Fruit fly (Drosophila melanogaster): ENCODE data around the gene CG7044.

The CG7044 gene

dm6 chr3R:21124225-21124624 is 22.7 kb upstream of the CG7044 start:
- TF ChIP-seq Hr78 (GFP tag; optimal IDR thresholded peaks at IDR 0.05) (no peak), chinmo (GFP tag; IDR thresholded peaks at IDR 0.05; ENCODE audit: partially characterized antibody) (0 out of 4 replicates have a peak, but pooled peaks have one; percentile 58), gsb-n (tag; optimal IDR thresholded peaks at IDR 0.05) (peak; percentile 35), crol (GFP tag; IDR thresholded peaks at IDR 0.05) (peak; percentile 58)

- TF ChIP-seq Ssrp (tag; optimal IDR thresholded peaks at IDR 0.05) (peak; percentile 32), pros (GFP tag; optimal IDR thresholded peaks at IDR 0.05) (no peak), nerfin-1 (tag; optimal IDR thresholded peaks at IDR 0.05) (no peak), mirr (GFP tag; optimal IDR thresholded peaks at IDR 0.05) (no peak), ham (GFP tag; IDR thresholded peaks at IDR 0.05) (no peak), CG11093 (GFP tag; IDR thresholded peaks at IDR 0.05) (no peak), Nf-YB (GFP tag; optimal IDR thresholded peaks at IDR 0.05) (no peak), lola (GFP tag; optimal IDR thresholded peaks at IDR 0.05) (peak in 1 of 3 experiments; percentile 88), Side (GFP tag; optimal IDR thresholded peaks at IDR 0.05) (peak; percentile 10), MESR4 (GFP tag; optimal IDR thresholded peaks at IDR 0.05) (peak; percentile 5), CG10366 (GFP tag; IDR thresholded peaks at IDR 0.05) (no peak; the same call in 1 of the 2 replicates), h (optimal IDR thresholded peaks at IDR 0.05) (no peak), Hmr (GFP tag; optimal IDR thresholded peaks at IDR 0.05) (no peak), org-1 (GFP tag; optimal IDR thresholded peaks at IDR 0.05) (no peak), CG14050 (GFP tag; IDR thresholded peaks at IDR 0.05) (no peak), Max (GFP tag; optimal IDR thresholded peaks at IDR 0.05) (peak; percentile 62), dm (GFP tag; optimal IDR thresholded peaks at IDR 0.05) (peak; percentile 34), Hr51 (GFP tag; optimal IDR thresholded peaks at IDR 0.05) (no peak), CG30020 (tag; optimal IDR thresholded peaks at IDR 0.05) (peak; percentile 68), ttk (GFP tag; IDR thresholded peaks at IDR 0.05) (no peak), dpn (GFP tag; optimal IDR thresholded peaks at IDR 0.05) (peak; percentile 50 to 56), pb (GFP tag; optimal IDR thresholded peaks at IDR 0.05) (no peak), GATAe (GFP tag; conservative IDR thresholded peaks at IDR 0.05) (no peak), scrt (GFP tag; optimal IDR thresholded peaks at IDR 0.05) (no peak), CG15073 (GFP tag; optimal IDR thresholded peaks at IDR 0.05) (no peak), ab (GFP tag; optimal IDR thresholded peaks at IDR 0.05) (no peak), tna (GFP tag; IDR thresholded peaks at IDR 0.05; ENCODE audit: partially characterized antibody) (peak; percentile 95), Vsx1 (GFP tag; optimal IDR thresholded peaks at IDR 0.05) (no peak), insv (GFP tag; optimal IDR thresholded peaks at IDR 0.05) (no peak), kni (GFP tag; optimal IDR thresholded peaks at IDR 0.05) (no peak), HLH54F (GFP tag; optimal IDR thresholded peaks at IDR 0.05) (peak; percentile 35), CoRest (tag; optimal IDR thresholded peaks at IDR 0.05) (no peak), mam (GFP tag; optimal IDR thresholded peaks at IDR 0.05) (peak; percentile 39), CG14014 (GFP tag; IDR thresholded peaks at IDR 0.05) (peak; percentile 49; the same call in 1 of the 2 replicates), E2f1 (GFP tag; IDR thresholded peaks at IDR 0.05) (no peak), PHDP (tag; optimal IDR thresholded peaks at IDR 0.05) (no peak), Hr3 (GFP tag; optimal IDR thresholded peaks at IDR 0.05) (peak; percentile 28), C15 (GFP tag; IDR thresholded peaks at IDR 0.05) (no peak), inv (GFP tag; IDR thresholded peaks at IDR 0.05; ENCODE audit: partially characterized antibody) (peak; percentile 77), Spps (tag; optimal IDR thresholded peaks at IDR 0.05) (no peak), jumu (GFP tag; optimal IDR thresholded peaks at IDR 0.05) (no peak), CG13624 (GFP tag; optimal IDR thresholded peaks at IDR 0.05) (no peak), CG8359 (GFP tag; optimal IDR thresholded peaks at IDR 0.05; ENCODE audit: borderline replicate concordance) (no peak), Mad (GFP tag; optimal IDR thresholded peaks at IDR 0.05) (no peak), CG12942 (GFP tag; optimal IDR thresholded peaks at IDR 0.05) (no peak)
Measured at dm6 chr3R:21118784-21119183, 17.3 kb upstream of the CG7044 start, which contains the start of gene Bdbt. Bdbt (minus strand) TSS chr3R:21118856.
